Fruit fly (Drosophila melanogaster) ovary, adult (tissue): ENCODE data around the gene Lrch.

Experiments
- CG17801 ChIP-seq: fragments of 200-800 bp; optimal IDR thresholded peaks from 2 replicates; lab custom pipeline; 2019; ENCODE audit warnings: missing biosample characterization, mild to moderate bottlenecking, missing genetic modification characterization, moderate library complexity; ENCODE audit not compliant: partially characterized antibody

Lrch gene

dm6 chr2L:17375955-17376659 is 7.8 kb downstream of the Lrch start:
- TF ChIP-seq CG17801 (GFP tag; lab: Kevin White, UChicago), result no peak

dm6 chr2L:17374832-17375231 is 9.1 kb downstream of the Lrch start:
- TF ChIP-seq CG17801 (GFP tag; lab: Kevin White, UChicago), result no peak

- TF ChIP-seq CG17801 (GFP tag; lab: Kevin White, UChicago), result no peak
These were observed 15.4 kb downstream of the Lrch start for dm6 chr2L:17368503-17368902.

dm6 chr2L:17363196-17363595 is 20.7 kb downstream of the Lrch start, which contains the start of gene CG31804:
Gene CG31804 (plus strand): TSS chr2L:17363496.
- no peak for TF ChIP-seq CG17801 (GFP tag; lab: Kevin White, UChicago)

- no peak for TF ChIP-seq CG17801 (GFP tag; lab: Kevin White, UChicago)
These were observed 63.3 kb downstream of the Lrch start, which contains the start of gene CG45691 for dm6 chr2L:17320612-17321011. Gene CG45691 (minus strand): TSS chr2L:17320712.
